Worm (Caenorhabditis elegans) whole organism, early embryonic: ENCODE data around the gene best-13.

Experiments
- B0310.2 ChIP-seq: sonication (generic microtip); optimal IDR thresholded peaks from 2 replicates; lab custom pipeline; 2016; ENCODE audit warnings: mild to moderate bottlenecking, missing genetic modification characterization, missing compliant biosample characterization
- F13C5.2 ChIP-seq: sonication (generic microtip); optimal IDR thresholded peaks from 2 replicates; lab custom pipeline; 2017; ENCODE audit warnings: mild to moderate bottlenecking, missing genetic modification characterization, inconsistent platforms, missing compliant biosample characterization
- aly-1 ChIP-seq: sonication (generic microtip); optimal IDR thresholded peaks from 2 replicates; lab custom pipeline; 2016; ENCODE audit warnings: missing genetic modification characterization, missing compliant biosample characterization
- ama-1 ChIP-seq: fragments of 150-350 bp; optimal IDR thresholded peaks from 2 replicates; lab custom pipeline; 2014
- ceh-13 ChIP-seq: fragments of 200-800 bp; sonication (Bioruptor generic); optimal IDR thresholded peaks from 2 replicates; lab custom pipeline; 2018; ENCODE audit warnings: mild to moderate bottlenecking, missing genetic modification characterization, missing compliant biosample characterization
- ceh-36 ChIP-seq: sonication (generic microtip); optimal IDR thresholded peaks from 2 replicates; lab custom pipeline; 2016; ENCODE audit warnings: missing genetic modification characterization, inconsistent platforms, missing compliant biosample characterization
- ets-7 ChIP-seq: sonication (generic microtip); optimal IDR thresholded peaks from 2 replicates; lab custom pipeline; 2016; ENCODE audit warnings: missing genotype, missing genetic modification characterization, missing compliant biosample characterization
- flt-1 ChIP-seq: fragments of 200-800 bp; sonication (Bioruptor generic); IDR thresholded peaks from 2 replicates; pipeline ENCODE4 v1.3.6; 2022; ENCODE audit warnings: missing genetic modification characterization, missing compliant biosample characterization
- hmbx-1 ChIP-seq: sonication (generic microtip); optimal IDR thresholded peaks from 2 replicates; lab custom pipeline; 2016; ENCODE audit warnings: mild to moderate bottlenecking, missing genetic modification characterization, missing compliant biosample characterization
- hmg-4 ChIP-seq: fragments of 200-800 bp; sonication (Bioruptor generic); optimal IDR thresholded peaks from 2 replicates; lab custom pipeline; 2018; ENCODE audit warnings: mild to moderate bottlenecking, missing genetic modification characterization, missing compliant biosample characterization
- hnd-1 ChIP-seq: sonication (generic microtip); optimal IDR thresholded peaks from 2 replicates; lab custom pipeline; 2016; ENCODE audit warnings: missing genetic modification characterization, missing compliant biosample characterization
- pes-1 ChIP-seq: fragments of 200-800 bp; sonication (Bioruptor generic); IDR thresholded peaks from 2 replicates; pipeline ENCODE4 v1.3.6; 2022; ENCODE audit warnings: missing genetic modification reagents, missing genetic modification characterization, missing compliant biosample characterization
- scrt-1 ChIP-seq: fragments of 200-800 bp; sonication (Bioruptor generic); IDR thresholded peaks from 2 replicates; pipeline ENCODE4 v1.3.6; 2022; ENCODE audit warnings: missing genetic modification characterization, missing compliant biosample characterization
- sea-1 ChIP-seq: fragments of 200-800 bp; sonication (Bioruptor generic); conservative IDR thresholded peaks from 2 replicates; pipeline ENCODE4 v1.3.6; 2022; ENCODE audit warnings: missing genetic modification characterization, missing compliant biosample characterization
- tbx-11 ChIP-seq: fragments of 200-800 bp; sonication (Bioruptor generic); IDR thresholded peaks from 2 replicates; pipeline ENCODE4 v1.3.6; 2022; ENCODE audit warnings: missing genetic modification characterization, missing compliant biosample characterization
- tbx-37 ChIP-seq: fragments of 200-800 bp; sonication (Bioruptor generic); conservative IDR thresholded peaks from 2 replicates; pipeline ENCODE4 v1.3.6; 2022; ENCODE audit warnings: missing genetic modification reagents, missing genetic modification characterization, missing compliant biosample characterization
- tra-4 ChIP-seq: sonication (generic microtip); optimal IDR thresholded peaks from 2 replicates; lab custom pipeline; 2017; ENCODE audit warnings: missing genetic modification characterization, missing compliant biosample characterization

The best-13 gene

ce11 chrIV:9903608-9904007 lies at the start of gene best-13:
best-13 (plus strand) TSS chrIV:9903908.
- TF ChIP-seq sea-1 (GFP tag; lab: Robert Waterston, UW) (no peak), flt-1 (no peak), F13C5.2 (tag; lab: Kevin White, UChicago) (no peak), ceh-36 (tag; lab: Kevin White, UChicago) (no peak), ets-7 (no peak), ama-1 (lab: Kevin White, UChicago) (no peak), tra-4 (tag; lab: Kevin White, UChicago) (no peak), pes-1 (GFP tag; lab: Robert Waterston, UW) (no peak), hmbx-1 (tag; lab: Kevin White, UChicago) (no peak), hmg-4 (GFP tag; lab: Kevin White, UChicago) (no peak), ceh-13 (GFP tag; lab: Kevin White, UChicago) (no peak), tbx-11 (GFP tag; lab: Robert Waterston, UW) (no peak)

- TF ChIP-seq tra-4 (tag; lab: Kevin White, UChicago) (no peak), hmbx-1 (tag; lab: Kevin White, UChicago) (no peak), B0310.2 (no peak), ceh-13 (GFP tag; lab: Kevin White, UChicago) (no peak), sea-1 (GFP tag; lab: Robert Waterston, UW) (no peak), ceh-36 (tag; lab: Kevin White, UChicago) (no peak), hnd-1 (tag; lab: Kevin White, UChicago) (no peak), ama-1 (lab: Kevin White, UChicago) (no peak), tbx-37 (GFP tag; lab: Robert Waterston, UW) (no peak), tbx-11 (GFP tag; lab: Robert Waterston, UW) (no peak), scrt-1 (GFP tag; lab: Robert Waterston, UW) (no peak), F13C5.2 (tag; lab: Kevin White, UChicago) (no peak), pes-1 (GFP tag; lab: Robert Waterston, UW) (no peak), flt-1 (no peak), ets-7 (no peak), aly-1 (tag; lab: Kevin White, UChicago) (no peak), hmg-4 (GFP tag; lab: Kevin White, UChicago) (no peak)
These were observed 48.8 kb upstream of the best-13 start for ce11 chrIV:9854952-9855351.

ce11 chrIV:9855712-9856111 lies 48.0 kb upstream of the best-13 start, which contains the start of gene K07F5.12:
K07F5.12 (plus strand) TSS chrIV:9856012.
- no peak for TF ChIP-seq tra-4 (tag; lab: Kevin White, UChicago)
- no peak for TF ChIP-seq tbx-37 (GFP tag; lab: Robert Waterston, UW)
- no peak for TF ChIP-seq hnd-1 (tag; lab: Kevin White, UChicago)
- no peak for TF ChIP-seq hmbx-1 (tag; lab: Kevin White, UChicago)
- TF ChIP-seq B0310.2 = no peak
- TF ChIP-seq pes-1 (GFP tag; lab: Robert Waterston, UW) = no peak
- TF ChIP-seq flt-1 = no peak
- TF ChIP-seq ets-7 = no peak
- TF ChIP-seq ceh-13 (GFP tag; lab: Kevin White, UChicago) = no peak
- no peak for TF ChIP-seq tbx-11 (GFP tag; lab: Robert Waterston, UW)
- TF ChIP-seq hmg-4 (GFP tag; lab: Kevin White, UChicago) = no peak
- TF ChIP-seq aly-1 (tag; lab: Kevin White, UChicago) = no peak

ce11 chrIV:9857952-9858488 lies 45.7 kb upstream of the best-13 start, which contains the start of gene npp-1:
npp-1 (plus strand) TSS chrIV:9858488.
- TF ChIP-seq ets-7 = no peak
- no peak for TF ChIP-seq hmg-4 (GFP tag; lab: Kevin White, UChicago)
- TF ChIP-seq flt-1 = no peak
- TF ChIP-seq ceh-36 (tag; lab: Kevin White, UChicago) = no peak
- no peak for TF ChIP-seq scrt-1 (GFP tag; lab: Robert Waterston, UW)
- TF ChIP-seq ceh-13 (GFP tag; lab: Kevin White, UChicago) = no peak
- no peak for TF ChIP-seq hnd-1 (tag; lab: Kevin White, UChicago)
- no peak for TF ChIP-seq sea-1 (GFP tag; lab: Robert Waterston, UW)
- no peak for TF ChIP-seq aly-1 (tag; lab: Kevin White, UChicago)
- no peak for TF ChIP-seq pes-1 (GFP tag; lab: Robert Waterston, UW)
- no peak for TF ChIP-seq ama-1 (lab: Kevin White, UChicago)
- TF ChIP-seq tbx-11 (GFP tag; lab: Robert Waterston, UW) = no peak
- no peak for TF ChIP-seq F13C5.2 (tag; lab: Kevin White, UChicago)
- TF ChIP-seq hmbx-1 (tag; lab: Kevin White, UChicago) = no peak
- TF ChIP-seq tbx-37 (GFP tag; lab: Robert Waterston, UW) = no peak
- no peak for TF ChIP-seq B0310.2

- TF ChIP-seq hmbx-1 (tag; lab: Kevin White, UChicago) = no peak
- TF ChIP-seq flt-1 = no peak
- no peak for TF ChIP-seq pes-1 (GFP tag; lab: Robert Waterston, UW)
- no peak for TF ChIP-seq tra-4 (tag; lab: Kevin White, UChicago)
- TF ChIP-seq tbx-11 (GFP tag; lab: Robert Waterston, UW) = no peak
- no peak for TF ChIP-seq tbx-37 (GFP tag; lab: Robert Waterston, UW)
- TF ChIP-seq hnd-1 (tag; lab: Kevin White, UChicago) = no peak
- TF ChIP-seq aly-1 (tag; lab: Kevin White, UChicago) = no peak
- TF ChIP-seq ets-7 = no peak
- TF ChIP-seq hmg-4 (GFP tag; lab: Kevin White, UChicago) = no peak
- TF ChIP-seq sea-1 (GFP tag; lab: Robert Waterston, UW) = no peak
- no peak for TF ChIP-seq B0310.2
These were observed 44.7 kb upstream of the best-13 start for ce11 chrIV:9858970-9859369.

ce11 chrIV:9861921-9862320 lies 41.8 kb upstream of the best-13 start, which contains the start of gene K07F5.14:
K07F5.14 (plus strand) TSS chrIV:9862221.
- TF ChIP-seq ets-7 (no peak), pes-1 (GFP tag; lab: Robert Waterston, UW) (no peak), scrt-1 (GFP tag; lab: Robert Waterston, UW) (no peak), sea-1 (GFP tag; lab: Robert Waterston, UW) (no peak), ceh-36 (tag; lab: Kevin White, UChicago) (no peak), B0310.2 (no peak), hnd-1 (tag; lab: Kevin White, UChicago) (no peak), tbx-37 (GFP tag; lab: Robert Waterston, UW) (no peak), F13C5.2 (tag; lab: Kevin White, UChicago) (no peak), hmg-4 (GFP tag; lab: Kevin White, UChicago) (no peak), ceh-13 (GFP tag; lab: Kevin White, UChicago) (no peak), tra-4 (tag; lab: Kevin White, UChicago) (no peak), flt-1 (no peak), tbx-11 (GFP tag; lab: Robert Waterston, UW) (no peak), hmbx-1 (tag; lab: Kevin White, UChicago) (no peak), aly-1 (tag; lab: Kevin White, UChicago) (no peak)
